Fruit fly (Drosophila melanogaster): ENCODE results near the gene Mdr65.

Gene Mdr65

DNA sequence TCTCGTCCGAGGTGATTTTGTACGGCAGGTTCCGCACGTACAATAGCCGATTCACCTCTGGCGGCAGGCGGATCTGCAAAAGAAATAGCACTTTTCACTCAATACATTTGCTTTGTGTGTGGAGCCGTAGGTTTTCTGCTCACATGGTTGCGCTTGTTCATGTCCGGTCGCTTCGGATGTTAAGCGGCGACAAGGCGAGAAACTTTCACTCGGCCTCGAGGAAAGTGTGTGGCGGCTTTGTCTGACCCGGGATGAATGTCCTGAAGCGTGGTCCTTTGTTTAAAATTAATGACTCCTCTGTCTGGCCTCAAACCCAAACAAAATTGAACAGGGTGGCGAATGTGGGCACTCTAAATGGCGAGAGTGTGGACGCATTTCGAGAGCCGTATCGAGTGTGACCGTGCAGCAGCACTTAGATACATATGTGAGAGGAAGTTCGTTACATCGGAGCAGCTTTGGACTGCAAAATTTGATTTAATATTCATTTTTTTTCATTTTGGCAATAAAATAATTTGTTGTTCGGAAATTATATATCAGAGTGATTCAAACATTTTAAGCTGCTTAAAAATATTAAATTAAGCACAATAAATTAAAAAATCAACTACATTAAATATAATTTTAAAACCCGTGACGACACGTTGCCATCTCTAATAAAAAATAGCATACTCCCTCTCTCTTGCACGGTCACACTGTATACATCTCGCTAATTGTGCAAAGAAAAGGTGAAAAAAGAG, 52.6 kb downstream of the Mdr65 start, which contains the start of the genes Sf3b6 and Tnpo:
Sf3b6 (minus strand) TSS at position 358 of the 734 bp plus-strand sequence.
Tnpo (plus strand) TSS at position 659 of the 734 bp plus-strand sequence.
- TF ChIP-seq noc (tag; optimal IDR thresholded peaks at IDR 0.05), result peak; percentile 80
